Fruit fly (Drosophila melanogaster): Measurements from ENCODE around the gene CG2260.

- TF ChIP-seq toe (GFP tag; optimal IDR thresholded peaks at IDR 0.05) (peak; percentile 18), Crg-1 (GFP tag; optimal IDR thresholded peaks at IDR 0.05) (peak; percentile 62), CG14711 (tag; optimal IDR thresholded peaks at IDR 0.05) (peak; percentile 80), CG1620 (GFP tag; optimal IDR thresholded peaks at IDR 0.05) (peak; percentile 59)
Observed at dm6 chrX:8131693-8132313, 10.9 kb upstream of the CG2260 start, which contains the start of gene CG10958.
